Worm (Caenorhabditis elegans) whole organism, L1 larva: Measurements from ENCODE around the gene Y75B8A.39.
A peak's percentile ranks its signal among the peaks of the same experiment; 100 is the strongest.

Experiments used
- ceh-82 ChIP-seq, 3 experiments: fragments of 150-350 bp in 1 of 3; sonication (generic microtip) in 2 of 3; optimal IDR thresholded peaks; 2 replicates each; lab custom pipeline; 2014 to 2017; ENCODE audit warnings: missing biosample characterization in 3 of 3, missing genetic modification characterization in 3 of 3
- ceh-88 ChIP-seq: fragments of 200-800 bp; sonication (Bioruptor generic); IDR thresholded peaks from 2 replicates; pipeline ENCODE4 v1.3.6; 2022; ENCODE audit warnings: missing genetic modification characterization, missing compliant biosample characterization
- dpl-1 ChIP-seq, 3 experiments: fragments of 150-350 bp in 2 of 3; sonication (generic microtip) in 1 of 3; optimal IDR thresholded peaks; 2 replicates each; lab custom pipeline; 2014 to 2017; ENCODE audit warnings: missing biosample characterization in 3 of 3, missing genetic modification characterization in 3 of 3, missing genetic modification reagents in 3 of 3
- lin-35 ChIP-seq, 2 experiments: fragments of 150-350 bp; optimal IDR thresholded peaks; 2 replicates each; lab custom pipeline; 2014; ENCODE audit warnings: missing biosample characterization in 2 of 2, missing genetic modification characterization in 2 of 2, missing genetic modification reagents in 2 of 2
- unc-98 ChIP-seq: fragments of 200-800 bp; sonication (Bioruptor generic); IDR thresholded peaks from 2 replicates; pipeline ENCODE4 v1.3.6; 2022; ENCODE audit warnings: missing genetic modification characterization, missing compliant biosample characterization

- TF ChIP-seq ceh-82 (tag; optimal IDR thresholded peaks at IDR 0.05; lab: Kevin White, UChicago) (no peak), dpl-1 (GFP tag; optimal IDR thresholded peaks at IDR 0.05; lab: Kevin White, UChicago) (no peak), ceh-88 (GFP tag; lab: Robert Waterston, UW) (no peak), lin-35 (GFP tag; optimal IDR thresholded peaks at IDR 0.05; lab: Kevin White, UChicago) (peak in 1 of 2 experiments; percentile 34), unc-98 (GFP tag; lab: Robert Waterston, UW) (no peak)
Measured at ce11 chrIII:12304805-12305377, 8.1 kb upstream of the Y75B8A.39 start.
